Fruit fly (Drosophila melanogaster) whole organism: ENCODE data around the gene Fkbp59.

Source experiments
- CG8478 ChIP-seq: fragments of >200 bp; optimal IDR thresholded peaks from 2 replicates; lab custom pipeline; 2018; ENCODE audit warnings: inconsistent platforms
- Dll ChIP-seq: fragments of >200 bp; optimal IDR thresholded peaks from 2 replicates; lab custom pipeline; 2017
- EcR ChIP-seq, 2 experiments: fragments of >200 bp; optimal IDR thresholded peaks; 2 replicates each; lab custom pipeline; 2017; ENCODE audit warnings: missing biosample characterization in 2 of 2, missing genetic modification characterization in 2 of 2, missing genetic modification reagents in 2 of 2
- pan ChIP-seq: fragments of >200 bp; optimal IDR thresholded peaks from 2 replicates; lab custom pipeline; 2017
- psq ChIP-seq: fragments of >200 bp; optimal IDR thresholded peaks from 2 replicates; lab custom pipeline; 2017
- usp ChIP-seq: fragments of >200 bp; optimal IDR thresholded peaks from 2 replicates; lab custom pipeline; 2017; ENCODE audit warnings: missing biosample characterization, missing genetic modification characterization, mixed read lengths

Gene Fkbp59

DNA sequence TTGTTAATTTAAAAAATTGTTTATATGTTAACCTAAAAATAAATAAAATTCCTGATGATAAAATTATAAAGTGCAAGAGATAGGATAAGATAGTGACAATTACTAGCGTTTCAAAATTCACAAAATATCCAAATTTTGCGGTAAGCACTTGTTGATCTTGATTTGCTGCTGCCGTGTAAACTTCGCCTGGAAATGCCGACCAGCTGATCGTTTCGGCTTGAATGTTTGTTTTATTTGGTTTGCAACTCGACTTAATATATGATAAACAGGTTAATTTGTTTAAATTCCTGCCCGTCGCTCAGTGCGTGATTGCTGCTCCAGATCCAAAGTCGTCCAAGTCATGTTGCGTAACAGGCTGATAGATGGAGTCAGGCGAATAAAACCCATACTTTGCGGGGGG is 33.6 kb downstream of the Fkbp59 start, which contains the start of gene CG4592:
Gene CG4592, plus strand, starts transcription at position 233 of the 400 bp plus-strand sequence.
- TF ChIP-seq Dll (lab: Kevin White, UChicago) (no peak), usp (GFP tag; lab: Kevin White, UChicago) (no peak), CG8478 (no peak), psq (lab: Kevin White, UChicago) (no peak), EcR (GFP tag; optimal IDR thresholded peaks at IDR 0.05; lab: Kevin White, UChicago) (no peak), pan (lab: Kevin White, UChicago) (no peak)

DNA sequence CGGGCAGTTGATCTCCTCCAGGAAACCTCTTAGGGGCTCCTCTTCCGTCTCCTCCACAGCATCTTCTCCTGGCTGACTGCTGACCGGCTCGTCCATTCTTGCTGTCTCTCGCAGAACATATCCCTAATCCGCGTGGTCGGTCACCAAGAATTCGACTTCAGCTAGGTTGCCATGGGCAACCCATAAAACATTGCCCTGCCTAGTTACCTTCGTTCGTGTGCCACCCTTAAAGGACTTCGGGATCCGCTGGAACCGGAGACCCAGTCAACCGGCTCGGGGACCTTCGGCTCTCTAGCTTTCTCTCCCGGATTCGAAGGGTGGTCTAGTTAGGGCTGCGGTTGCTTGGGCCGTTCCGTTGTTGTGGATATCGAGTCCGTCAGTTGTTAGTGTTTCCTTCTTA is 37.0 kb downstream of the Fkbp59 start, which contains the start of the genes TbCMF46 and CG42366:
Gene TbCMF46, minus strand, starts transcription at position 101 of the 400 bp plus-strand sequence.
Gene CG42366, plus strand, starts transcription at position 397 of the 400 bp plus-strand sequence.
- TF ChIP-seq EcR (GFP tag; optimal IDR thresholded peaks at IDR 0.05; lab: Kevin White, UChicago) (no peak), CG8478 (no peak), usp (GFP tag; lab: Kevin White, UChicago) (no peak), Dll (lab: Kevin White, UChicago) (no peak), pan (lab: Kevin White, UChicago) (no peak), psq (lab: Kevin White, UChicago) (no peak)

DNA sequence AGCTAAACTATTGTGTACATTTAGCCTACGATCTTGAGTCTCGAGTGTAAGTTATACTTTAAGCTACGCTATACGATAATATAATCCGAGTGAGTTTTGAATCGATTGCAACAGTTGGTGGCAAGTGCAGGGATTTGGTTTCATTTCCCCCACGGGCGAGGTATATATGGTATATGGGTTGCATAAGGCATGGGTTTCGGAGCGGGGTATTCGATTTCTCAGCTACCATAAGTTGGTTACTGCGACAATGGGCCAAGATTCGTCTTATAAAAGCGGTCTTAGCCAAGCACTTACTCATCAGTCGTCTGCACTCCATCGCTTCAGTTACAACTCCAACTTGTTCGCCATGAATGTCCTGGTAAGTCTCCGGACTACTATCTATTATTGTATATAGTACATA is 42.5 kb downstream of the Fkbp59 start, which contains the start of gene CG42367:
Gene CG42367, plus strand, starts transcription at position 301 of the 400 bp plus-strand sequence.
- TF ChIP-seq EcR (GFP tag; optimal IDR thresholded peaks at IDR 0.05; lab: Kevin White, UChicago) (no peak), CG8478 (no peak), usp (GFP tag; lab: Kevin White, UChicago) (no peak), psq (lab: Kevin White, UChicago) (no peak), pan (lab: Kevin White, UChicago) (no peak), Dll (lab: Kevin White, UChicago) (no peak)

dm6 chr2L:9933063-9933462 is 45.3 kb downstream of the Fkbp59 start, which contains the start of gene Cpr30F:
Gene Cpr30F (minus strand): TSS chr2L:9933163.
- TF ChIP-seq Dll (lab: Kevin White, UChicago) (no peak), psq (lab: Kevin White, UChicago) (no peak)

dm6 chr2L:9937908-9938307 is 50.1 kb downstream of the Fkbp59 start, which contains the start of gene Arglu1:
Gene Arglu1 (minus strand): TSS chr2L:9938134.
- TF ChIP-seq CG8478 (no peak), pan (lab: Kevin White, UChicago) (no peak), EcR (GFP tag; optimal IDR thresholded peaks at IDR 0.05; lab: Kevin White, UChicago) (no peak), usp (GFP tag; lab: Kevin White, UChicago) (no peak), Dll (lab: Kevin White, UChicago) (no peak), psq (lab: Kevin White, UChicago) (no peak)

DNA sequence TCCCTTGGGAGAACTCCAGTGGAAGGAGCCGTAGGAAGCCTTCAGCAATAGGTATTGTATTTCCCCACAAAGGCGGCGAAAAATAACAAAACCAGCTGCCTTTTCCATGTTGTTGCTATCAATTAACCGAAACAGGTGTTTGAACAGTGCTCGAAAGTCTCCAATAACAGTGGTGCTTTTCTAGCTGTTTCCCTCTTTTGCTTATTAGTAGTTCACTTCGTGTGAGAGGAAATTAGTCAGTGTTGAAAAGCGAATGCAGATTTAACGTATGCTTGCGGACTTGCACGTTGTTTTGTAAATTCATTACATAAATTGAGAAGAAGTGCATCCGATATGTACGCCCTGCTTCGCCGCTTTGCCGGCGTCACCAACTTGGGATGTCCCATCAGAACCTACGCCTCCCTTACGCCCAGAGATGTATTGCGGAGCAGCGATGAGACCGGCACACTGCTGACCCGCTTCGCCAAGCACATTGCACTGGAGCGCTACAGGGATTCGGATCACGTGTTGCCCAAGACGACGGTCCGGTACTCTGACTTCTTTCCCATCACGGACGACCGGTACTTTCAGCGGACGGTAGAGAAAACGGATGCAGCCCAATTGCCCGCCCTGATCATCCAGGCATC is 50.9 kb downstream of the Fkbp59 start, which contains the start of the genes Datp and CG4619:
Gene Datp, minus strand, starts transcription at position 160 of the 626 bp plus-strand sequence.
Gene CG4619, plus strand, starts transcription at position 233 of the 626 bp plus-strand sequence.
- TF ChIP-seq psq (lab: Kevin White, UChicago), result no peak
- TF ChIP-seq Dll (lab: Kevin White, UChicago), result no peak
- no peak for TF ChIP-seq pan (lab: Kevin White, UChicago)
- TF ChIP-seq CG8478, result no peak
- TF ChIP-seq EcR (GFP tag; optimal IDR thresholded peaks at IDR 0.05; lab: Kevin White, UChicago), result no peak
- TF ChIP-seq usp (GFP tag; lab: Kevin White, UChicago), result no peak
